Worm (Caenorhabditis elegans) whole organism, midembryonic: ENCODE measurements around the gene F22F7.12.

Experiments used
- cog-1 ChIP-seq: sonication (generic microtip); optimal IDR thresholded peaks from 2 replicates; lab custom pipeline; 2016; ENCODE audit warnings: missing genetic modification characterization, missing compliant biosample characterization
- flt-1 ChIP-seq: fragments of 200-800 bp; sonication (Bioruptor generic); IDR thresholded peaks from 2 replicates; pipeline ENCODE4 v1.3.6; 2022; ENCODE audit warnings: missing genetic modification characterization, missing compliant biosample characterization
- ref-1 ChIP-seq: fragments of 200-800 bp; sonication (Bioruptor generic); conservative IDR thresholded peaks from 2 replicates; pipeline ENCODE4 v1.3.6; 2022; ENCODE audit warnings: missing genetic modification reagents, missing genetic modification characterization, missing compliant biosample characterization
- tab-1 ChIP-seq: fragments of 200-800 bp; sonication (Bioruptor generic); IDR thresholded peaks from 2 replicates; pipeline ENCODE4 v1.3.6; 2022; ENCODE audit warnings: missing genetic modification characterization, missing compliant biosample characterization
- ztf-23 ChIP-seq: fragments of 200-800 bp; sonication (Bioruptor generic); IDR thresholded peaks from 2 replicates; pipeline ENCODE4 v1.3.6; 2022; ENCODE audit warnings: missing genetic modification reagents, missing genetic modification characterization, missing compliant biosample characterization

ce11 chrV:2118574-2118973, 25.7 kb downstream of the F22F7.12 start, which contains the start of gene bgnt-1.2:
- TF ChIP-seq cog-1 (tag; lab: Kevin White, UChicago) = no peak
- no peak for TF ChIP-seq ztf-23 (GFP tag; lab: Robert Waterston, UW)
- TF ChIP-seq flt-1 (GFP tag; lab: Robert Waterston, UW) = no peak
- TF ChIP-seq ref-1 (GFP tag; lab: Robert Waterston, UW) = no peak
- TF ChIP-seq tab-1 (GFP tag; lab: Robert Waterston, UW) = no peak
